Worm (Caenorhabditis elegans) whole organism, L3 larva: Measurements from ENCODE around the gene F59A6.4.

Experiments
- ZK546.5 ChIP-seq: sonication (generic microtip); optimal IDR thresholded peaks from 2 replicates; lab custom pipeline; 2017; ENCODE audit warnings: missing biosample characterization, missing genetic modification characterization
- ceh-82 ChIP-seq: fragments of 150-350 bp; optimal IDR thresholded peaks from 2 replicates; lab custom pipeline; 2014; ENCODE audit warnings: missing biosample characterization, missing genetic modification characterization
- elt-1 ChIP-seq: fragments of 150-350 bp; optimal IDR thresholded peaks from 2 replicates; lab custom pipeline; 2014; ENCODE audit warnings: missing biosample characterization, missing genetic modification characterization
- fkh-10 ChIP-seq: sonication (generic microtip); optimal IDR thresholded peaks from 2 replicates; lab custom pipeline; 2017; ENCODE audit warnings: missing biosample characterization, missing genetic modification reagents, missing genetic modification characterization
- fkh-2 ChIP-seq: fragments of 150-350 bp; optimal IDR thresholded peaks from 2 replicates; lab custom pipeline; 2014; ENCODE audit warnings: missing biosample characterization, missing genetic modification reagents, missing genetic modification characterization
- nhr-237 ChIP-seq: fragments of 150-350 bp; optimal IDR thresholded peaks from 2 replicates; lab custom pipeline; 2014; ENCODE audit warnings: missing biosample characterization, missing genetic modification characterization
- nhr-28 ChIP-seq: fragments of 150-350 bp; optimal IDR thresholded peaks from 2 replicates; lab custom pipeline; 2014; ENCODE audit warnings: missing biosample characterization, missing genetic modification characterization
- pha-4 ChIP-seq: fragments of 150-350 bp; optimal IDR thresholded peaks from 2 replicates; lab custom pipeline; 2014; ENCODE audit warnings: missing biosample characterization, missing genetic modification reagents, missing genetic modification characterization
- tbx-2 ChIP-seq: sonication (generic microtip); optimal IDR thresholded peaks from 2 replicates; lab custom pipeline; 2016; ENCODE audit warnings: mild to moderate bottlenecking, missing genetic modification characterization, missing compliant biosample characterization
- unc-39 ChIP-seq: sonication (generic microtip); optimal IDR thresholded peaks from 4 replicates; lab custom pipeline; 2017; ENCODE audit warnings: missing biosample characterization, missing genetic modification characterization
- unc-62 ChIP-seq: fragments of 150-350 bp; sonication (generic microtip); optimal IDR thresholded peaks from 4 replicates; lab custom pipeline; 2014; ENCODE audit warnings: missing biosample characterization, missing genetic modification reagents, missing genetic modification characterization
- ztf-4 ChIP-seq: fragments of 150-350 bp; optimal IDR thresholded peaks from 2 replicates; lab custom pipeline; 2014; ENCODE audit warnings: missing biosample characterization, missing genetic modification characterization

DNA sequence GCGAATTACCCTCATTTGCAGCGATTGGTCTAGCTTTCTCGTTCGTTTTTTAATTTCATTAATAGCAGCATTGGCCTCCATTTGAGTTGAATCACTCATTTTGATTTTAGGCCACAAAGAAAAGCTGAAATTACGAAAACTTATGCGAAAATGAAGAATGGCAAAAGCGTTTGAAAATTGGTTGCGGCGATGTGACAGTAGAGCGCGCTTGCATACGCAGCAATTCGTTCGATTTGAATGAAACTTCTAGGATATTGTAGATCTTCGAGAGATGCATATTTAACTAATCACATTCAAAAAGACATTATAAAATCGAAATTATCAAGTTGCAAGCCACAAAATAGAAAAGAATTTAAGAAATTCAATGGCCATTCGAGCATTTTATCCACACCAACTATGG, 45.2 kb upstream of the F59A6.4 start, which contains the start of gene ulp-2:
- peak; percentile 42 for TF ChIP-seq pha-4 (tag; lab: Kevin White, UChicago)
- no peak for TF ChIP-seq fkh-2
- no peak for TF ChIP-seq nhr-237 (tag; lab: Kevin White, UChicago)
- no peak for TF ChIP-seq tbx-2 (tag; lab: Kevin White, UChicago)
- TF ChIP-seq fkh-10 (GFP tag; lab: Kevin White, UChicago), result no peak
- no peak for TF ChIP-seq ceh-82 (tag; lab: Kevin White, UChicago)
- no peak for TF ChIP-seq unc-39 (tag; lab: Kevin White, UChicago)
- TF ChIP-seq ztf-4 (tag; lab: Kevin White, UChicago), result no peak
- no peak for TF ChIP-seq ZK546.5 (tag; lab: Kevin White, UChicago)
- TF ChIP-seq elt-1, result no peak
- TF ChIP-seq nhr-28 (tag; lab: Kevin White, UChicago), result no peak
- no peak for TF ChIP-seq unc-62 (GFP tag; lab: Kevin White, UChicago)
